Worm (Caenorhabditis elegans): ENCODE results near the gene grl-7.
"Not testable (repeated sequence)": the region's sequence is repeated elsewhere in the genome, so short reads cannot be mapped to it uniquely, and the experiment has no call there.

DNA sequence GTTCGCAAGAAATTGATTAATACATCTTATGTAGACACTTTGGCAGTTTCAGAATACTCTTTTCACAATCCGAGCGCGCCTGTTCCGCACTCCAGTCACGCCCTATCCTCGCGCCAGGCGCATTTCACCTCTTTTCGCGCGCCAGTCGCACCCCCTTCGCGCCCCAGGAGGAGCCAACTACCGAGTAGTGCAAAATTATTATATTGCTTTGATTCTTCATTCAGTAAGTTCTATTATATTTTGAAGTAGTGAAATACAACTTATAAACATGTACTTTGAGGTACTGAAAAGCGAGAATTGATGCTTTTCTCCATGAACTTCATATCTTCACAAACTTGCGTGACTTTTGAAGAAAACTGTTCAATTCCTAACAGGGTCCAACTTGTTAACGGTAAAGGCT lies 49.3 kb upstream of the grl-7 start, which contains the start of gene nas-18:
- not testable (repeated sequence) for TF ChIP-seq W03F9.2, dao-5 (tag; optimal IDR thresholded peaks at IDR 0.05)

All from whole organism, L4/young adult.